Worm (Caenorhabditis elegans): ENCODE data around the gene glb-19.

DNA sequence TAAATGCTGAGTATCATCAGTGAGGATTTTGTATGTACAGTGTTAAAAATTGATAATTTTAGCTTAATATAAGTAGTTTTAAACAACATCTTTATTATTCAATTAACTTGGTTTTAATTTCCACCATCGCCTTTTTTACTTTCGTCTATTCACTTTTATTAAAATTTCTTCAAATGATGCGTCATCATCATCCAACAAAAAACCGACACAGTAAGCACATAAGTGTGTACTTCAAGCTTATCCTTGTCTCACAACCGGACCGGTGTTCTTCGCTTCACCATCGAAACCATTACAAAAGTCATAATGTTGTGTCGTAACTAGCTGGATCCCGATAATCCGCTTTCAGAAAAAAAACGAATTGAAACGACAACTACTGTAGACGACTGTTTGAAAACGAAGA is 57.4 kb downstream of the glb-19 start, which contains the start of gene C43F9.11:
- TF ChIP-seq nhr-25 (tag; optimal IDR thresholded peaks at IDR 0.05) (no peak), nhr-28 (tag; optimal IDR thresholded peaks at IDR 0.05) (no peak), ceh-82 (tag; optimal IDR thresholded peaks at IDR 0.05) (no peak), egl-27 (tag; optimal IDR thresholded peaks at IDR 0.05) (no peak), pha-4 (tag; optimal IDR thresholded peaks at IDR 0.05) (no peak), daf-12 (tag; optimal IDR thresholded peaks at IDR 0.05) (no peak), ama-1 (optimal IDR thresholded peaks at IDR 0.05) (no peak)

Data from whole organism, L3 larva.